Fruit fly (Drosophila melanogaster): ENCODE measurements around the gene ko.

DNA sequence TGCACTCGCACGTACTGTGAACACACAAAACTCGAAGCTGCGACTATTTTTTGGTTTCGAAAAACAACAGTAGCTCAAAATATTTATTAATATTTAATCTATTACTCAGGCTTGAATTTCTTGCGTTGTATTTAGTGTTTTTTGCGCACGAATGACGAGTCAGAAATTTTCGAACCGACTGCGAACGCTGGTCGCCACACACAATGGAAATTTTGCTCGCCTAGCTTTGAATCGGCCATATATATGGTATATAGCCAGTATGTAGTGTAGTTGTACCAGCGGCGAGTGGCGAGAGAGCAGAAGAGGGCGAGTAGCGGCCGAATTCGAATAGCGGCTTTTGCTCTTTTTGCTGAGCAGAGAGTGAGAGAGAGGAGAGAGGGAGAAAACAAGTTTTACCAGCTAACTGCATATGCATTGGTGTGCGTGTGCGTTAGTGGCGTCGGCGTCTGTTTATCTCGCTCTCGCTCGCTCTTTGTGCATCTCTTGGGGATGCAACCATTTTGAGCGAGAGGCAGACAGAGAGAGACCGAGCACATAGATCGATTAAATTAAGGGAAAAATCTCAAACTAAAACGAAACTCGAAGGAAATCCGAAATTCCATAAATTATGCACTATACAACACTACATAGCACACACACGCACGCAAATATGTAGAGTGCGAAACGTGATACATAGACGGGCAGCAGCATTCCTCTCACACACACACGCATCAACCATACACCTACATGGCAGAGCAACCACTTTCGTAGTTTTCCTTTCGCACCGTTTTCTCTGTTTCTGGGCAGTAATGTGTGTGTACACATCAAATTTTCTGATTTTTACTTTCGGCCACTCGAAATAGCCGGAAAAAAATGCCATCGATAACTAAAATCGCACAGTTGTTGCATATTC, 104.7 kb downstream of the ko start:
- no peak for TF ChIP-seq hkb (optimal IDR thresholded peaks at IDR 0.05)
- no peak for TF ChIP-seq hkb (GFP tag; IDR thresholded peaks at IDR 0.05)
- no peak for TF ChIP-seq Hmx (GFP tag; optimal IDR thresholded peaks at IDR 0.05)
- TF ChIP-seq Opbp (GFP tag; IDR thresholded peaks at IDR 0.05; ENCODE audit: partially characterized antibody) = peak; percentile 9; the same call in 1 of the 3 replicates
- TF ChIP-seq CG42726 (GFP tag; IDR thresholded peaks at IDR 0.05; ENCODE audit: partially characterized antibody) = no peak
- peak; percentile 41 for TF ChIP-seq Max (GFP tag; optimal IDR thresholded peaks at IDR 0.05)
- no peak for TF ChIP-seq bsh (GFP tag; optimal IDR thresholded peaks at IDR 0.05)
- TF ChIP-seq CG11560 (tag; IDR thresholded peaks at IDR 0.05) = no peak
- no peak for TF ChIP-seq Rx (GFP tag; IDR thresholded peaks at IDR 0.05)
- no peak for TF ChIP-seq Gsc (GFP tag; IDR thresholded peaks at IDR 0.05)
- no peak for TF ChIP-seq CG34376 (GFP tag; optimal IDR thresholded peaks at IDR 0.05)
- no peak for TF ChIP-seq Myb (GFP tag; optimal IDR thresholded peaks at IDR 0.05)
